Worm (Caenorhabditis elegans) whole organism, dauer: ENCODE measurements around the gene F09A5.2.

Experiments
- unc-62 ChIP-seq: sonication (generic microtip); optimal IDR thresholded peaks from 2 replicates; lab custom pipeline; 2017; ENCODE audit warnings: missing biosample characterization, missing genetic modification reagents, missing genetic modification characterization

F09A5.2 gene

DNA sequence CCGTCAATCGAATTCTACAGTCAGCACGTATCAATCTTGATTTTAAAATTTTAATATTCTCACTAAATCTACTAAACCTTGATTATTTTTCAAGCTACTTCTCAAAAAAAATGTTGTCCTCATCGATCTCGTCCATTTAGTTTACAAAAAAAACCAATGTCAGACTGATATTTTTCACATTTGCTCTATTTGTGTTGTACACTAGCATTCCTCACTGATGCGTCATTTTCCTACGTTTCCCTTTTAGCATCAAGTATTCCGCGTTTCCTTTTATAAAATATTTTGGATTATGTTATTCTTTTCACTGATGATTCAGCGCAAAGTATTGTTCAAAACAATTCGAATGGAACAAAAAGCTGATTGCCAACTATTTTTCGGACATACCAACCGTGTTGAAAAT is 4.6 kb downstream of the F09A5.2 start, which contains the start of gene ttr-34:
TSS of gene ttr-34 (plus strand) at position 301 of the 400 bp plus-strand sequence.
- TF ChIP-seq unc-62, result no peak

DNA sequence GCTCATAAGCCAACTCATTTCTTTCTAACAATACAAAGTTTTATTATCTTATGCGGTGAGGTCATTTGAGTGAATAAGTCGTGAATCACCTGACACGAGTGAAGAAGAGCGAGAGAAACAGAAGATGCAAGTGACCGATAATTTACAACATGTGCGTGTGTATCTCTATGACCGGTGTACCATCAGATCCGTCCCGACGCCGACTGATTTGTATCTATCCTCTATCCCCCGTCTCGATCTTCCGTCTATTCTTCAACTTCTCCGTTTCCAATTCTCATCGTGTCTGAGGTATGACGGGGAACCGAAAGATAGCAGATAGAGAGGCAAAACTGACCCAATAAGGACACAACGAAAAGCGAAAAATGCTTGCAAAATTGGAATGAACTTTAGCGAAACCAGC is 6.5 kb downstream of the F09A5.2 start, which contains the start of gene F09A5.3:
TSS of gene F09A5.3 (plus strand) at position 162 of the 400 bp plus-strand sequence.
- no peak for TF ChIP-seq unc-62

ce11 chrX:13143236-13143635 is 8.3 kb downstream of the F09A5.2 start:
- TF ChIP-seq unc-62, result no peak

DNA sequence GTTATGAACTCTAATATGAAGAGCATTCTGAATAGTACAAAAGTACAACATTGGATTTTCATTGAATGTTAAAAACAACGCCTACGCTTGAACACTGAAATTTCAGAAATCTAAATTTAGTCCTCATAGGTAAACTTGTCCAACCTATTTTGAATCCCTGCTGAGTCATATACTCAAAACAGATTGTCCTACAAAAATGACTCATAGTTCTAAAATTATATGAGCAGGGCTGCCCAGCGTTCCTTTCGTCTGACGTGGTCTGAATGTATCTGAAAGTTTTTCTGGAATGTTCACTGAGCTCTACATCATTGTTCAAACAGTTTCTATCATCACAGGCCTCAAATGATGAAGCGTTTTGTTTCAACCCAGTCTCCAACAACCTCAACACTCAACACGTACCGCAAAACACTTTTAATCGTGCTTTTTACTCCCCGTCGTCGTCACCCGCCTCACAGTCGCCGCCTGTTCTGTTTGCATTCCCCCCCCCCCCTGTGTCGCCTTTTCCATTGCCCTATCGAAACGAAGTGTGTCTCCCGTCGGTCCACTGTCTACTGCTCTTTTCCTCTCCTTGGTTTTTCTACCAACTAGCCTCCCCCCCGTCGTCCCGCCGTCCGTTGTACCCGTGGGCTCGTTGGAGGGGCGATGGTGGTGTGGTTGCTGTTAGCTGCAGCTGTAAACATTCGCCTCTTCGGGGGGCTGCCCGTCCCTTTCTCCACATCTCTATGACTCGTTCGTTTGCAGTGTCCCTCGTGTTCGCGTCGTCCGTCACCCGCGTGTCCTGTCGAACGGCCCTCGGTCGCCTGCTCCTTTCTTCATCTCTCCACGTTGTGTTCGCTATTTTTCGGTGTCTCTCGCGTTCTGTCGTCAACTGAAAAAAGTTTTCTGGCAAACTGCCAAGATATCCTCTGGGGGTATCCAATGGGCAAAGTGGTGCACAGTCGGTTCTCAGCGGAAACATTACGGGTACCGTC is 9.1 kb downstream of the F09A5.2 start:
- no peak for TF ChIP-seq unc-62

DNA sequence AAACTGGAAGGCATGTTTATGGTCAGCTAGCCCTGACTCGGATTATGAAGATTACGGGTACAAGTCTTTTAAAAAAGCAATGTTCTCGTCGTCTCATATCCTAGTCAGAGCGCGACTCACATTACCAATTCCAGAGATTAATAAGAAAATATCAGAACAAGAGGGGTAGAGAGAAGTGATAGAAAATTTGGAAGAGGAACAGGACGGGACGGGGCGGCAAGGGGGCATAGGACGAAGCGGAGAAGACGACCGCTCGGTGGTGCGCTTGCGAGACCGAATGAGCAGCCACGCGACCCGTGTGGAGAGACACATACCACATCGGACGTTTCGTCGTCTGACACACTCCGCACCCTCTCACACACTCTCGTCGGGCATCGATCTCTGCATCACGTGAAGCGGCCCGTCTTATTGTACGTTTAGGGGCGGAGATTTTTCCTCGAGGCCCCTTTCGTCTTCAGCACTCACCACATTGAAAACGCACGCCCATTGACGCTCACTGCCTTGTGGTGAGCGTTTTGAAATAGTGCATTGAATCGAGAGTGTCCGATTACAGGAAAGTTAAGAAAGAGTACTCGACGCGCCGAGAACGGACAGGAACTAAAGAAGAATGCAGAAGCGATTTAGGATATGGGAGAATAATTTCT is 10.2 kb downstream of the F09A5.2 start:
- peak; percentile 15 for TF ChIP-seq unc-62

- no peak for TF ChIP-seq unc-62
These were observed 11.3 kb downstream of the F09A5.2 start for ce11 chrX:13145988-13146873.

- no peak for TF ChIP-seq unc-62
These were observed 12.2 kb downstream of the F09A5.2 start for ce11 chrX:13147105-13147504.

ce11 chrX:13154514-13154913 is 19.6 kb downstream of the F09A5.2 start:
- no peak for TF ChIP-seq unc-62

DNA sequence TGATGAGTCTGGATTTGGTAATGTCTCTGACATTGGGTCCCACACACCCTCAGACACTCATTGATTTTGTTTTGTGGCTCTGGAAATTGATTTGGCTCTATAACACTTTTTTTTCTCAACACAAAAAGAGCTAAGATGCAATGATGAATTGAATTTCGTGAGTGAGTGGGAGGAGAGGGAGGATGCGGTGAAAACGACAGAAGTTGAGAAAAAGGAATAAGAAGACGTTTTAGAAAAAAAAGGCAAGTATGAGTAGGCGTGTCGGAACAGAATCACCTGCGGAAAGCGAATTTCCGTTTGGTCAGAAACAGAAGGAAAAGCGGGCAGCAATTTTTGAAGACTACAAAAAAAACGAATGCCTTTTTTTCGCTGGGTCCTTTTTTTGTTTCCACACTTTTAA is 20.8 kb downstream of the F09A5.2 start:
- no peak for TF ChIP-seq unc-62

- no peak for TF ChIP-seq unc-62
These were observed 22.3 kb downstream of the F09A5.2 start for ce11 chrX:13157112-13157768.

- no peak for TF ChIP-seq unc-62
These were observed 23.6 kb downstream of the F09A5.2 start for ce11 chrX:13158487-13158886.

ce11 chrX:13159005-13159404 is 24.1 kb downstream of the F09A5.2 start:
- no peak for TF ChIP-seq unc-62

ce11 chrX:13159890-13160289 is 25.0 kb downstream of the F09A5.2 start:
- TF ChIP-seq unc-62, result no peak

DNA sequence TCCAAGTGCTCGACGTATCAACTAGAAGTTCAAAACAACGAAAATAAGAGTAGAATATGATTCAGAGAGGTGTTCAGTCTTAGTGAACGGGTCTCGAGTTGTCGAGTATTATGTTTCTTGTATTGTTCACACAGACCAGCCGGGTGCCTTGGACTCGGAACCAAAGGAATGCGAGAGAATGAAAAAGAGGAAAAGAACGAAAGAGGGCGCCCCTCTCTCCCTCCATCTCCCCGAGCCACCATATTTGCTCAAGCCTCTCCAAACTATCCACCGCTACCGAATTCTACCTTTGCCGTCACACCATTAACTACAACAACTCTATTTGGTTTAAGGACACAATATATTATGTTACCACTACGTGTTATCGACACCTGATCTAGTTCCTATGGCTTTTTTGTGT is 26.9 kb downstream of the F09A5.2 start:
- TF ChIP-seq unc-62, result no peak

ce11 chrX:13162351-13163038 is 27.6 kb downstream of the F09A5.2 start:
- no peak for TF ChIP-seq unc-62

DNA sequence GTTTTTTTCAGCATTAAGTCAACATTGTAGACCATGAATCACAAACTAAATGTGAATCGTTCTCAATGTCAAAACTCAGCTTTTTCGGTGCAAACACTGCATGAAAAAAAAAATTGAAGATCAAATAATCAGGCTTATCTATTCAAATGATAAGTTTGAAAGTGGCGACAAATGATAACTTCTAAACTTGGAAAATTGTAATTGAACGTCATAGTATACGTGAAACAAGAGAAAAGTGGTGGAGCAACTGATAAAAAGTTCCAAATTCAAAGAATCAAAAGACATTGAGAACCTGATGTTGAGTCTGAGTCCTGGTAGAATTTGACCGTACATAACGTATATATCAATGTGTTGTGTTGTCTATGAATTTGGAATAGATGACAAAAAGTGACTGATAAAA is 28.3 kb downstream of the F09A5.2 start:
- no peak for TF ChIP-seq unc-62
